Worm (Caenorhabditis elegans): ENCODE measurements around the gene H34I24.2.

- TF ChIP-seq elt-1 (tag; optimal IDR thresholded peaks at IDR 0.05) (no peak), unc-62 (GFP tag; optimal IDR thresholded peaks at IDR 0.05) (no peak), lsy-2 (tag; optimal IDR thresholded peaks at IDR 0.05) (no peak), R02D3.7 (tag; optimal IDR thresholded peaks at IDR 0.05) (no peak), nhr-11 (tag; optimal IDR thresholded peaks at IDR 0.05) (no peak), egl-27 (tag; optimal IDR thresholded peaks at IDR 0.05) (no peak), fos-1 (tag; optimal IDR thresholded peaks at IDR 0.05) (no peak)
Observed at ce11 chrIII:2818980-2819379, 22.9 kb upstream of the H34I24.2 start, which contains the start of gene pipp-4P.

All from whole organism, L2 larva.